Fruit fly (Drosophila melanogaster) whole organism, prepupa: ENCODE measurements around the gene PQBP1.

Experiments
- Blimp-1 ChIP-seq: fragments of 200-800 bp; sonication (Bioruptor generic); optimal IDR thresholded peaks from 3 replicates; lab custom pipeline; 2017; ENCODE audit warnings: missing biosample characterization, missing genetic modification characterization, mild to moderate bottlenecking, moderate library complexity, missing genetic modification reagents
- CG8319 ChIP-seq: fragments of 200-800 bp; sonication (Bioruptor generic); optimal IDR thresholded peaks from 3 replicates; lab custom pipeline; 2016; ENCODE audit warnings: missing biosample characterization, missing genetic modification characterization
- Met ChIP-seq: fragments of 200-800 bp; sonication (Bioruptor generic); optimal IDR thresholded peaks from 3 replicates; lab custom pipeline; 2016; ENCODE audit warnings: missing biosample characterization, missing genetic modification characterization
- Smox ChIP-seq: fragments of 200-800 bp; sonication (Bioruptor generic); optimal IDR thresholded peaks from 3 replicates; lab custom pipeline; 2016; ENCODE audit warnings: missing biosample characterization, missing genetic modification characterization
- esn ChIP-seq: fragments of 200-800 bp; sonication (Bioruptor generic); optimal IDR thresholded peaks from 2 replicates; lab custom pipeline; 2016; ENCODE audit warnings: missing biosample characterization, mild to moderate bottlenecking, missing genetic modification characterization, moderate library complexity

DNA sequence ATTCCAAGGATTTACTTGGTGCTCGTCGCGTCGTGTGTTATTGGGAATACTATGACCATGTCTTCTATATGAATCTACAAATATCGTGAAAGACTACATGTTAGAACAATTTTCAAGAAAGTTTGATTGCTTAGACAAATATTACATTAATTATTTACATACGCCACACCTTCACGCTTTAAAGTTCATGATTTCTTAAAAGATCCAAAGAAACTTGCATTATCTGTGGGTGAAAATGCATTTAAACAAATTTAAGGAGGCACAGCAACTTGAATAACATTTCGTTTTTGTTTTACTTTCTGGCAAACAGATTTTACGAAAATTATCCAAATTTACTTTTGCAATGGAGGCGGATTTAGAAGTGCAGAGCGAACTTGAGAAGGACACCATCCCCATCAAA lies 28.9 kb upstream of the PQBP1 start, which contains the start of gene CG31115:
- TF ChIP-seq CG8319 (GFP tag; lab: Kevin White, UChicago), result no peak
- TF ChIP-seq Blimp-1 (GFP tag; lab: Kevin White, UChicago), result no peak
- no peak for TF ChIP-seq Smox (GFP tag; lab: Kevin White, UChicago)
- TF ChIP-seq Met (GFP tag; lab: Kevin White, UChicago), result no peak
- no peak for TF ChIP-seq esn (GFP tag; lab: Kevin White, UChicago)
